Worm (Caenorhabditis elegans): Measurements from ENCODE around the gene D2089.8.

ce11 chrII:10658576-10659256 is 3.9 kb downstream of the D2089.8 start, which contains the start of the genes snu-13 and rsp-7:
- no peak for TF ChIP-seq ceh-24 (tag; optimal IDR thresholded peaks at IDR 0.05)
- TF ChIP-seq ceh-48 (tag; optimal IDR thresholded peaks at IDR 0.05) = no peak
- no peak for TF ChIP-seq ceh-9 (tag; optimal IDR thresholded peaks at IDR 0.05)
- no peak for TF ChIP-seq lin-11 (tag; optimal IDR thresholded peaks at IDR 0.05)
- TF ChIP-seq sox-4 (tag; optimal IDR thresholded peaks at IDR 0.05) = no peak
- TF ChIP-seq ceh-30 (tag; optimal IDR thresholded peaks at IDR 0.05) = no peak
- 0 out of 2 replicates have a peak, but pooled peaks have one; percentile 2 for TF ChIP-seq sox-2 (GFP tag; IDR thresholded peaks at IDR 0.05)
- no peak for TF ChIP-seq fax-1 (tag; optimal IDR thresholded peaks at IDR 0.05)
- no peak for TF ChIP-seq ama-1 (optimal IDR thresholded peaks at IDR 0.05)
- no peak for TF ChIP-seq syd-9 (tag; optimal IDR thresholded peaks at IDR 0.05)
- no peak for TF ChIP-seq hlh-6 (tag; optimal IDR thresholded peaks at IDR 0.05)
- peak; percentile 49 for TF ChIP-seq nfya-1 (tag; optimal IDR thresholded peaks at IDR 0.05)
- no peak for TF ChIP-seq pha-4 (tag; optimal IDR thresholded peaks at IDR 0.05)
- TF ChIP-seq ceh-45 (GFP tag; IDR thresholded peaks at IDR 0.05) = no peak

All from whole organism, late embryonic.